Worm (Caenorhabditis elegans) whole organism, dauer: ENCODE data around the gene F42D1.4.

ENCODE experiments used
- unc-62 ChIP-seq: sonication (generic microtip); optimal IDR thresholded peaks from 2 replicates; lab custom pipeline; 2017; ENCODE audit warnings: missing biosample characterization, missing genetic modification reagents, missing genetic modification characterization

The F42D1.4 gene

ce11 chrX:14787557-14787932 lies 19.5 kb upstream of the F42D1.4 start:
- no peak for TF ChIP-seq unc-62

ce11 chrX:14790320-14791048 lies 16.6 kb upstream of the F42D1.4 start, which contains the start of gene tatn-1:
tatn-1 (plus strand) TSS chrX:14791008.
- TF ChIP-seq unc-62: no peak

ce11 chrX:14791195-14791739 lies 15.8 kb upstream of the F42D1.4 start:
- no peak for TF ChIP-seq unc-62

ce11 chrX:14792315-14793197 lies 14.5 kb upstream of the F42D1.4 start:
- TF ChIP-seq unc-62: no peak

ce11 chrX:14793198-14793747 lies 13.8 kb upstream of the F42D1.4 start, which contains the start of gene sprr-2:
sprr-2 (plus strand) TSS chrX:14793445.
- no peak for TF ChIP-seq unc-62

- TF ChIP-seq unc-62: no peak
These were observed 12.9 kb upstream of the F42D1.4 start for ce11 chrX:14794170-14794569.

- no peak for TF ChIP-seq unc-62
These were observed 9.6 kb upstream of the F42D1.4 start for ce11 chrX:14797405-14797804.

- TF ChIP-seq unc-62: no peak
These were observed 2.3 kb upstream of the F42D1.4 start for ce11 chrX:14804706-14805105.

ce11 chrX:14805746-14806145 lies 1.3 kb upstream of the F42D1.4 start:
- TF ChIP-seq unc-62: no peak

ce11 chrX:14808796-14809195 lies 1.8 kb downstream of the F42D1.4 start:
- TF ChIP-seq unc-62: no peak

ce11 chrX:14809905-14810304 lies 2.9 kb downstream of the F42D1.4 start:
- no peak for TF ChIP-seq unc-62

ce11 chrX:14810718-14811117 lies 3.7 kb downstream of the F42D1.4 start, which contains the start of gene atf-4:
atf-4 (minus strand) TSS chrX:14810810.
- no peak for TF ChIP-seq unc-62

- TF ChIP-seq unc-62: no peak
These were observed 5.0 kb downstream of the F42D1.4 start, which contains the start of gene T04C10.3 for ce11 chrX:14812061-14812460. T04C10.3 (plus strand) TSS chrX:14812361.

ce11 chrX:14813398-14813797 lies 6.4 kb downstream of the F42D1.4 start:
- no peak for TF ChIP-seq unc-62

- no peak for TF ChIP-seq unc-62
These were observed 8.4 kb downstream of the F42D1.4 start for ce11 chrX:14815412-14815811.

ce11 chrX:14816717-14817116 lies 9.7 kb downstream of the F42D1.4 start:
- no peak for TF ChIP-seq unc-62
